Worm (Caenorhabditis elegans): ENCODE data around the gene F58A6.9.
"Not testable (repeated sequence)": the region's sequence is repeated elsewhere in the genome, so short reads cannot be mapped to it uniquely, and the experiment has no call there.

DNA sequence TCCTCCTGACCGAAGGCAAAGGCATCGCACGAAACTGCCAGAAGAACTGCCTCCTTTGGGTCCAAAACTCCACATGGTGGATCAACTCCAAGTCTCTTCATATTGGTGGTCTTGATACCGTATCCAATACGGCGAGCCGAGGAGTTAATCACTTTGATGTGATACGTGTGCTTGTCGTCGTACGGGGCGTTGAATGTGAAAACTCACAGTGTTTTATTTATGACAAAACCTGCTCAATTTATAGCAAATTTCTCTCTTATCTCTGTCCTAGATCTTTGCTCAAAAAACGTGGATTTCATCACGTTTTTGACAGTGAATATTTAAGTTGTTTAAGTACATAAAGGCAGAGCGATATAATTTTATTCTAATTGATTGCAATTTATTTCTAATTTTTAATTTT, at the start of gene F58A6.9:
- not testable (repeated sequence) for TF ChIP-seq ama-1 (optimal IDR thresholded peaks at IDR 0.05); pha-4 (GFP tag; IDR thresholded peaks at IDR 0.05); pha-4 (tag; optimal IDR thresholded peaks at IDR 0.05); nhr-237 (tag; optimal IDR thresholded peaks at IDR 0.05); jun-1 (tag; optimal IDR thresholded peaks at IDR 0.05); ceh-62 (tag; optimal IDR thresholded peaks at IDR 0.05); pqm-1 (tag; optimal IDR thresholded peaks at IDR 0.05); unc-62 (GFP tag; optimal IDR thresholded peaks at IDR 0.05 in 1 of 2); unc-62 (tag; optimal IDR thresholded peaks at IDR 0.05); lin-13 (GFP tag; optimal IDR thresholded peaks at IDR 0.05); lin-15B (tag; optimal IDR thresholded peaks at IDR 0.05); duxl-1 (tag; optimal IDR thresholded peaks at IDR 0.05; ENCODE audit: poor library complexity)
